Fruit fly (Drosophila melanogaster): ENCODE results near the gene LanB2.

DNA sequence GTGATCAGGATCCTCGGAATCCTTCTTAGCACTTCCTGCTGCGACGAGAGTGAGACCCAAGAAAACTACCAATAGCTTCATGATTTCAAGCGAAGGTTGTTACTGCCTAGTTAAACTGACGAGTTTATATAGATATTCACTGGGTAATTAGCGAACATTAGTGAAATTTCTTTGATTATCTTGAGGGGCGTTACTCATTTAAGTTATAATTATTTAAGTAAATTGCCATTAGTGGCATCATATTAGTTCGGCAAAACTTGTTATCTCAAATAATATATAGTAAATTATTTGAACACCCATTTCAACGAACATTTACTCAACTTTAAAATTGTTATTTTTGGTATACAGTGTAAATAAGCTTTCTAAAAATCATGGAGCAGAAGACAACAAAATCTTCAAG lies 13.5 kb upstream of the LanB2 start, which contains the start of the genes CG3088 and CG3306:
- TF ChIP-seq h (optimal IDR thresholded peaks at IDR 0.05) (no peak), Myc (optimal IDR thresholded peaks at IDR 0.05) (no peak), insv (optimal IDR thresholded peaks at IDR 0.05) (no peak), psq (optimal IDR thresholded peaks at IDR 0.05) (no peak), Sin3A (optimal IDR thresholded peaks at IDR 0.05) (no peak), ttk (optimal IDR thresholded peaks at IDR 0.05) (no peak)
